Worm (Caenorhabditis elegans) whole organism, L4/young adult: Measurements from ENCODE around the gene kdp-1.

Experiments used
- W03F9.2 ChIP-seq: fragments of 150-350 bp; optimal IDR thresholded peaks from 2 replicates; lab custom pipeline; 2014; ENCODE audit warnings: missing biosample characterization, missing genetic modification characterization
- him-1 ChIP-seq: sonication (generic microtip); optimal IDR thresholded peaks from 2 replicates; lab custom pipeline; 2016; ENCODE audit warnings: missing genotype, missing genetic modification reagents, missing genetic modification characterization, missing compliant biosample characterization

DNA sequence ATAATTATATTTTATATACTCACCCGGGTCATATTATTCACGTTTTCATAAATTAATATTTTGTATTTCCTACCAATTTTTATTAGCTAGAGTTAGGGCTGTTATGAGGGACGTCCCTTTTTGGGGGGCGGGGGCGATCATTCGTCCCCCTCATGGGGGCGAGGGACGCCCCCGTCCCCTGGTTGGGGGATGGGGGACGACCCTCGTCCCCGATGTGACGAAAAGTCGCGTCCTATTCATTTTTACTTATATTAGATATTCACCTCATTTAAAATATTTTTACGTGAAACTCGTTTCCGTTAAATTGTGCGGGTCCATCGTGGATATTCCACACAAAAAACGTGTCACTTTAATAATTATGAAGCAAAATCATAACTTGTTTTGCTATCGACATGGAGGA, 48.6 kb downstream of the kdp-1 start, which contains the start of gene W02A2.12:
- no peak for TF ChIP-seq him-1 (tag; lab: Kevin White, UChicago)
- no peak for TF ChIP-seq W03F9.2 (tag; lab: Kevin White, UChicago)
